Fruit fly (Drosophila melanogaster) S2 (cell line): ENCODE measurements around the gene CG17145.

Source experiments
- CG8478 ChIP-seq: fragments of >200 bp; optimal IDR thresholded peaks from 2 replicates; lab custom pipeline; 2018
- CTCF ChIP-seq, 2 experiments: fragments of >200 bp; optimal IDR thresholded peaks; 2 replicates each; lab custom pipeline; 2018

DNA sequence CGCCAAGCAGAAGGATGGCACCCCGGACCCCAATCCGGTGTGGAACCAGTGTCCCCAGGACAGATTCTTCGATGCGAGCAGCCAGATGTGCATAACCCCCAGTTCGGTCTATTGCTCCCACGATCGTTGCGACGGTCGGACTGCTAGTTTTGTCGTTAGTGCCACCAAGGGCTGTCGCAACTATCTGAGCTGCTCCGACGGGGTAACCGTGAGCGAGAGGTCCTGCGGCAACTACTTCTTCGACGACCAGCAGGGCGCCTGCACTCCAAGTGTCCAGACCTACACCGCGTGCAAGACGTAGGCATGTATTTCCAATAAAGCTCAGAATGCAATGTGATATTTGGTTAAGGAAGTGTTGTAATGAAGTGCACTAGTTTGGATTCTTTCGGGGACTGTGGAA is 1.0 kb downstream of the CG17145 start:
- TF ChIP-seq CG8478 (no peak), CTCF (optimal IDR thresholded peaks at IDR 0.05; lab: Kevin White, UChicago) (no peak)
